Fruit fly (Drosophila melanogaster) whole organism, embryonic: Measurements from ENCODE around the gene CG4661.

ENCODE experiments used
- Atf3 ChIP-seq: fragments of 200-800 bp; sonication (Bioruptor generic); optimal IDR thresholded peaks from 3 replicates; lab custom pipeline; 2016; ENCODE audit warnings: missing biosample characterization, missing genetic modification characterization
- Atf6 ChIP-seq: fragments of 200-800 bp; sonication (Bioruptor generic); IDR thresholded peaks from 2 replicates; pipeline ENCODE4 v1.3.6; 2022; ENCODE audit warnings: missing biosample characterization, missing genetic modification characterization
- Awh ChIP-seq: fragments of 200-800 bp; sonication (Bioruptor generic); IDR thresholded peaks from 2 replicates; pipeline ENCODE4, ENCODE4 v1.3.6; 2022; ENCODE audit warnings: missing biosample characterization, missing genetic modification characterization
- Bgb ChIP-seq: fragments of 200-800 bp; sonication (Bioruptor generic); IDR thresholded peaks from 2 replicates; pipeline ENCODE4 v1.3.6; 2022; ENCODE audit warnings: missing biosample characterization, missing genetic modification characterization; ENCODE audit not compliant: partially characterized antibody
- BtbVII ChIP-seq: fragments of 200-800 bp; sonication (Bioruptor generic); optimal IDR thresholded peaks from 3 replicates; lab custom pipeline; 2017; ENCODE audit warnings: missing biosample characterization, mild to moderate bottlenecking, missing genetic modification characterization
- CG12299 ChIP-seq: fragments of 200-800 bp; sonication (Bioruptor generic); optimal IDR thresholded peaks from 2 replicates; lab custom pipeline; 2018; ENCODE audit warnings: missing biosample characterization, mild to moderate bottlenecking, missing genetic modification characterization
- CG13287 ChIP-seq: fragments of 200-800 bp; sonication (Bioruptor generic); IDR thresholded peaks from 2 replicates; pipeline ENCODE4 v1.3.6; 2022; ENCODE audit warnings: missing biosample characterization, missing genetic modification characterization; ENCODE audit not compliant: partially characterized antibody
- CG13424 ChIP-seq: fragments of 200-800 bp; sonication (Bioruptor generic); optimal IDR thresholded peaks from 2 replicates; lab custom pipeline; 2019; ENCODE audit warnings: missing biosample characterization, mild to moderate bottlenecking, missing genetic modification characterization, moderate library complexity
- CG14050 ChIP-seq: fragments of 200-800 bp; sonication (Bioruptor generic); IDR thresholded peaks from 3 replicates; pipeline ENCODE4 v1.3.6; 2022; ENCODE audit warnings: missing biosample characterization, missing genetic modification characterization
- CG14441 ChIP-seq: fragments of 200-800 bp; sonication (Bioruptor generic); IDR thresholded peaks from 2 replicates; pipeline ENCODE4 v1.3.6; 2022; ENCODE audit warnings: missing biosample characterization, missing genetic modification characterization
- CG15269 ChIP-seq: fragments of 200-800 bp; sonication (Bioruptor generic); optimal IDR thresholded peaks from 2 replicates; lab custom pipeline; 2018; ENCODE audit warnings: missing biosample characterization, mild to moderate bottlenecking, missing genetic modification characterization, moderate library complexity
- CG15479 ChIP-seq: fragments of 200-800 bp; sonication (Bioruptor generic); optimal IDR thresholded peaks from 3 replicates; lab custom pipeline; 2019; ENCODE audit warnings: missing biosample characterization, mild to moderate bottlenecking, missing genetic modification characterization, moderate library complexity
- CG15601 ChIP-seq: fragments of 200-800 bp; sonication (Bioruptor generic); optimal IDR thresholded peaks from 3 replicates; lab custom pipeline; 2019; ENCODE audit warnings: missing biosample characterization, mild to moderate bottlenecking, missing genetic modification characterization, moderate library complexity
- CG18011 ChIP-seq: fragments of 200-800 bp; sonication (Bioruptor generic); optimal IDR thresholded peaks from 2 replicates; lab custom pipeline; 2017; ENCODE audit warnings: missing biosample characterization, missing genetic modification characterization, mild to moderate bottlenecking, moderate library complexity, missing genotype
- CG2199 ChIP-seq: fragments of 200-800 bp; sonication (Bioruptor generic); IDR thresholded peaks from 3 replicates; pipeline ENCODE4 v1.3.6; 2022; ENCODE audit warnings: missing biosample characterization, missing genetic modification characterization
- CG2678 ChIP-seq: fragments of 200-800 bp; sonication (Bioruptor generic); optimal IDR thresholded peaks from 3 replicates; lab custom pipeline; 2019; ENCODE audit warnings: missing biosample characterization, mild to moderate bottlenecking, missing genetic modification characterization, moderate library complexity
- CG34422 ChIP-seq: fragments of 200-800 bp; sonication (Bioruptor generic); IDR thresholded peaks from 3 replicates; pipeline ENCODE4 v1.3.6; 2022; ENCODE audit warnings: missing biosample characterization, missing genetic modification characterization
- CG4328 ChIP-seq: fragments of 200-800 bp; sonication (Bioruptor generic); optimal IDR thresholded peaks from 3 replicates; lab custom pipeline; 2017; ENCODE audit warnings: missing biosample characterization, missing genetic modification reagents, missing genetic modification characterization
- CG4360 ChIP-seq: fragments of 200-800 bp; sonication (Bioruptor generic); IDR thresholded peaks from 2 replicates; pipeline ENCODE4 v1.3.6; 2022; ENCODE audit warnings: missing biosample characterization, missing genetic modification characterization
- CG4854 ChIP-seq: fragments of 200-800 bp; sonication (Bioruptor generic); optimal IDR thresholded peaks from 2 replicates; lab custom pipeline; 2016; ENCODE audit warnings: missing biosample characterization, missing genetic modification characterization, inconsistent platforms
- CG6175 ChIP-seq: fragments of 200-800 bp; sonication (Bioruptor generic); IDR thresholded peaks from 3 replicates; pipeline ENCODE4 v1.3.6; 2022; ENCODE audit warnings: missing biosample characterization, missing genetic modification characterization
- CkIIα-i1 ChIP-seq: fragments of 200-800 bp; sonication (Bioruptor generic); IDR thresholded peaks from 2 replicates; pipeline ENCODE4 v1.3.6; 2022; ENCODE audit warnings: missing biosample characterization, missing genetic modification characterization
- Doc3 ChIP-seq: fragments of 200-800 bp; sonication (Bioruptor generic); IDR thresholded peaks from 3 replicates; pipeline ENCODE4 v1.3.6; 2022; ENCODE audit warnings: missing biosample characterization, missing genetic modification characterization; ENCODE audit not compliant: partially characterized antibody
- Ets97D ChIP-seq: fragments of 200-800 bp; sonication (Bioruptor generic); optimal IDR thresholded peaks from 3 replicates; lab custom pipeline; 2016; ENCODE audit warnings: missing biosample characterization, missing genetic modification characterization
- Fer2 ChIP-seq: fragments of 200-800 bp; sonication (Bioruptor generic); optimal IDR thresholded peaks from 2 replicates; lab custom pipeline; 2018; ENCODE audit warnings: missing biosample characterization, mild to moderate bottlenecking, missing genetic modification characterization, moderate library complexity
- Hey ChIP-seq: fragments of 200-800 bp; sonication (Bioruptor generic); optimal IDR thresholded peaks from 3 replicates; lab custom pipeline; 2018; ENCODE audit warnings: missing biosample characterization, mild to moderate bottlenecking, missing genetic modification characterization
- HmgD ChIP-seq: fragments of 200-800 bp; sonication (Bioruptor generic); optimal IDR thresholded peaks from 3 replicates; lab custom pipeline; 2016; ENCODE audit warnings: missing biosample characterization, missing genetic modification characterization
- Hmr ChIP-seq: fragments of 200-800 bp; sonication (Bioruptor generic); optimal IDR thresholded peaks from 3 replicates; lab custom pipeline; 2017; ENCODE audit warnings: mild to moderate bottlenecking, missing biosample characterization, missing genetic modification reagents, missing genetic modification characterization
- Hr3 ChIP-seq: fragments of 200-800 bp; sonication (Bioruptor generic); optimal IDR thresholded peaks from 3 replicates; lab custom pipeline; 2016; ENCODE audit warnings: missing biosample characterization, missing genetic modification characterization
- Hr39 ChIP-seq: fragments of >200 bp; optimal IDR thresholded peaks from 2 replicates; lab custom pipeline; 2017
- Optix ChIP-seq: fragments of 200-800 bp; sonication (Bioruptor generic); IDR thresholded peaks from 3 replicates; pipeline ENCODE4 v1.3.6; 2022; ENCODE audit warnings: missing biosample characterization, missing genetic modification characterization
- Tbp ChIP-seq: fragments of >200 bp; optimal IDR thresholded peaks from 2 replicates; lab custom pipeline; 2018; ENCODE audit warnings: missing biosample characterization, missing genetic modification characterization
- ac ChIP-seq: fragments of 200-800 bp; sonication (Bioruptor generic); optimal IDR thresholded peaks from 3 replicates; lab custom pipeline; 2017; ENCODE audit warnings: missing biosample characterization, mild to moderate bottlenecking, missing genetic modification characterization
- ash1 ChIP-seq: fragments of 200-800 bp; sonication (Bioruptor generic); optimal IDR thresholded peaks from 2 replicates; lab custom pipeline; 2018; ENCODE audit warnings: missing biosample characterization, mild to moderate bottlenecking, missing genetic modification characterization
- caup ChIP-seq: fragments of 200-800 bp; sonication (Bioruptor generic); optimal IDR thresholded peaks from 3 replicates; lab custom pipeline; 2017; ENCODE audit warnings: missing biosample characterization, mild to moderate bottlenecking, missing genetic modification characterization, moderate library complexity; ENCODE audit not compliant: severe bottlenecking
- crp ChIP-seq, 2 experiments: fragments of 200-800 bp; sonication (Bioruptor generic); optimal IDR thresholded peaks; 2 replicates in 1 of 2; 3 replicates in 1 of 2; lab custom pipeline; 2017; ENCODE audit warnings: missing biosample characterization in 2 of 2, missing genetic modification characterization in 2 of 2, mild to moderate bottlenecking in 1 of 2, moderate library complexity in 1 of 2
- cwo ChIP-seq: fragments of 200-800 bp; sonication (Bioruptor generic); optimal IDR thresholded peaks from 3 replicates; lab custom pipeline; 2017; ENCODE audit warnings: missing biosample characterization, missing genetic modification characterization, mild to moderate bottlenecking, moderate library complexity, missing genetic modification reagents
- dimm ChIP-seq: fragments of 200-800 bp; sonication (Bioruptor generic); IDR thresholded peaks from 2 replicates; pipeline ENCODE4 v1.3.6; 2022; ENCODE audit warnings: missing biosample characterization, missing genetic modification characterization
- ems ChIP-seq: fragments of 200-800 bp; sonication (Bioruptor generic); optimal IDR thresholded peaks from 3 replicates; lab custom pipeline; 2016; ENCODE audit warnings: missing biosample characterization, missing genetic modification characterization
- exex ChIP-seq: fragments of 200-800 bp; sonication (Bioruptor generic); optimal IDR thresholded peaks from 4 replicates; lab custom pipeline; 2018; ENCODE audit warnings: missing biosample characterization, mild to moderate bottlenecking, missing genetic modification characterization, moderate library complexity
- gem ChIP-seq: fragments of 200-800 bp; sonication (Bioruptor generic); optimal IDR thresholded peaks from 2 replicates; lab custom pipeline; 2019; ENCODE audit warnings: missing biosample characterization, mild to moderate bottlenecking, missing genetic modification characterization, moderate library complexity
- kah ChIP-seq: fragments of 200-800 bp; sonication (Bioruptor generic); optimal IDR thresholded peaks from 2 replicates; lab custom pipeline; 2018; ENCODE audit warnings: missing biosample characterization, mild to moderate bottlenecking, missing genetic modification characterization
- luna ChIP-seq: fragments of 200-800 bp; sonication (Bioruptor generic); optimal IDR thresholded peaks from 2 replicates; lab custom pipeline; 2016; ENCODE audit warnings: missing biosample characterization, missing genetic modification characterization
- mld ChIP-seq: fragments of 200-800 bp; sonication (Bioruptor generic); IDR thresholded peaks from 3 replicates; pipeline ENCODE4 v1.3.6; 2022; ENCODE audit warnings: missing biosample characterization, missing genetic modification characterization; ENCODE audit not compliant: partially characterized antibody
- nerfin-2 ChIP-seq: fragments of 200-800 bp; sonication (Bioruptor generic); IDR thresholded peaks from 2 replicates; pipeline ENCODE4 v1.3.6; 2022; ENCODE audit warnings: missing biosample characterization, missing genetic modification characterization; ENCODE audit not compliant: partially characterized antibody
- sens ChIP-seq: fragments of 200-800 bp; sonication (Bioruptor generic); peaks from one replicate; lab custom pipeline; 2016; ENCODE audit warnings: missing biosample characterization, missing genetic modification characterization
- stc ChIP-seq: fragments of 200-800 bp; sonication (Bioruptor generic); IDR thresholded peaks from 2 replicates; pipeline ENCODE4 v1.3.6; 2022; ENCODE audit warnings: missing biosample characterization, missing genetic modification characterization
- stwl ChIP-seq: fragments of 200-800 bp; sonication (Bioruptor generic); optimal IDR thresholded peaks from 3 replicates; lab custom pipeline; 2018; ENCODE audit warnings: missing biosample characterization, mild to moderate bottlenecking, missing genetic modification characterization, moderate library complexity
- tap ChIP-seq: fragments of 200-800 bp; optimal IDR thresholded peaks from 3 replicates; lab custom pipeline; 2019; ENCODE audit warnings: missing biosample characterization, mild to moderate bottlenecking, missing genetic modification characterization, moderate library complexity
- usp ChIP-seq: fragments of >200 bp; optimal IDR thresholded peaks from 2 replicates; lab custom pipeline; 2017; ENCODE audit warnings: missing biosample characterization, missing genetic modification characterization
- vvl ChIP-seq: fragments of 200-800 bp; sonication (Bioruptor generic); IDR thresholded peaks from 2 replicates; pipeline ENCODE4 v1.3.6; 2022; ENCODE audit warnings: missing biosample characterization, missing genetic modification characterization
- zfh1 ChIP-seq: fragments of 200-800 bp; sonication (Bioruptor generic); IDR thresholded peaks from 3 replicates; pipeline ENCODE4 v1.3.6; 2022; ENCODE audit warnings: missing biosample characterization, missing genetic modification characterization

The CG4661 gene

DNA sequence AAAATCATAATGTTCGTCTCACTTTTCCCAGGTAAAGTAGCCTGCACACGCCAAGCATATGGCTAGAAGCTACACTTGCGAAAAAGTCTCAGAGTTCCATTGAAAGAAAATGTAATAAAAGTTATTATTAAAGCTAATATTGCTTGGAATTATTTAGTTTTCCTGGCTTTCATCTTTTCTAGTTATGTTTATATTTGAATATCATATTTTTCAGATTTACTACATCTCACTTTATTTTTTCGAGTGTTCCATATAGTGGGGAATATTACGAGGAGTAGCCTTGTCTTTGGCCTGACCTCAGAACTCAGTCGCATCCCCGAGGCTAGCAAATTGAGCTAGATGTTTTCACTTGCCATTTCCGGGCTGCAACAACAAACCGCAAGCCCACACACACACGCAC is 30.0 kb upstream of the CG4661 start (continued):
- no peak for TF ChIP-seq Ets97D
- TF ChIP-seq ems (GFP tag; lab: Kevin White, UChicago): no peak
- no peak for TF ChIP-seq BtbVII (GFP tag; lab: Kevin White, UChicago)
- TF ChIP-seq vvl (GFP tag; lab: Robert Waterston, UW): no peak
- TF ChIP-seq dimm (GFP tag; lab: Robert Waterston, UW): no peak
- no peak for TF ChIP-seq Optix
- no peak for TF ChIP-seq CG4328 (GFP tag; lab: Kevin White, UChicago)
- no peak for TF ChIP-seq stwl (tag; lab: Kevin White, UChicago)
- peak; percentile 26 for TF ChIP-seq sens (GFP tag; lab: Kevin White, UChicago)
- no peak for TF ChIP-seq CG4854 (GFP tag; lab: Kevin White, UChicago)
- no peak for TF ChIP-seq CG2199 (GFP tag; lab: Robert Waterston, UW)
- no peak for TF ChIP-seq CG13287 (GFP tag; lab: Robert Waterston, UW)
- no peak for TF ChIP-seq nerfin-2 (GFP tag; lab: Robert Waterston, UW)
- no peak for TF ChIP-seq CG34422
- TF ChIP-seq Hey (tag; lab: Kevin White, UChicago): no peak
- TF ChIP-seq Bgb (GFP tag; lab: Robert Waterston, UW): no peak
- TF ChIP-seq kah (GFP tag; lab: Kevin White, UChicago): no peak
- no peak for TF ChIP-seq CG15269 (tag; lab: Kevin White, UChicago)
- no peak for TF ChIP-seq zfh1
- no peak for TF ChIP-seq Hr39 (lab: Kevin White, UChicago)
- no peak for TF ChIP-seq ash1 (GFP tag; lab: Kevin White, UChicago)
- 0 out of 2 replicates have a peak, but pooled peaks have one; percentile 13 for TF ChIP-seq Awh
- no peak for TF ChIP-seq CG13424 (tag; lab: Kevin White, UChicago)
- 0 out of 2 replicates have a peak, but pooled peaks have one; percentile 22 for TF ChIP-seq CG14441 (GFP tag; lab: Robert Waterston, UW)
- TF ChIP-seq CG15479 (GFP tag; lab: Kevin White, UChicago): no peak
- no peak for TF ChIP-seq crp (GFP tag; optimal IDR thresholded peaks at IDR 0.05; lab: Kevin White, UChicago)
- TF ChIP-seq ac (GFP tag; lab: Kevin White, UChicago): no peak
- no peak for TF ChIP-seq usp (GFP tag; lab: Kevin White, UChicago)
- TF ChIP-seq CG15601: no peak
- TF ChIP-seq CG4360 (GFP tag; lab: Robert Waterston, UW): no peak
- no peak for TF ChIP-seq mld (GFP tag; lab: Robert Waterston, UW)
- peak; percentile 26 for TF ChIP-seq gem (tag; lab: Kevin White, UChicago)
- TF ChIP-seq CG14050 (GFP tag; lab: Robert Waterston, UW): no peak
- TF ChIP-seq CG18011 (GFP tag; lab: Kevin White, UChicago): no peak
- TF ChIP-seq exex (tag; lab: Kevin White, UChicago): no peak
- TF ChIP-seq CkIIα-i1 (GFP tag; lab: Robert Waterston, UW): no peak
- TF ChIP-seq Hr3 (GFP tag; lab: Kevin White, UChicago): no peak
- no peak for TF ChIP-seq luna (GFP tag; lab: Kevin White, UChicago)

DNA sequence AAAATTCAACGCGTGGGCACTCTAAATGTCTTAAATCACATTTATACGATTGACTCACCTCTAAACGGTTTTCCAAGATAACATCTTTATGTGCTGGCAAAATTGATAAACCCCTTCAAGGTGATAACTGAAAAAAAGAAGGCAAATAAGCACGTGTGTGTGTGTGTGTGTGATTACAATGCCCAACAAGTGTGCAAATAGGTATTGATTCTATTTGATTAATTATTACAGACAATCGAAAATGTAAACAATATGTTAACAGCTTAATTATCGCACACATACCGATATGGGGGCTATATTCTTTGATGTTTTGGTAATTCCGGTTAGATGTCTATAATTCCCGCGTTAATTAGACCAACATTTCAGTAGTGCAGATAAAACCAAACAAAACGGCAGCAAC is 29.0 kb upstream of the CG4661 start:
- TF ChIP-seq cwo (peak; percentile 4), CG2678 (tag; lab: Kevin White, UChicago) (peak; percentile 27), tap (tag; lab: Kevin White, UChicago) (no peak), stc (GFP tag; lab: Robert Waterston, UW) (no peak), exex (tag; lab: Kevin White, UChicago) (peak; percentile 74), Doc3 (GFP tag; lab: Robert Waterston, UW) (no peak), HmgD (GFP tag; lab: Kevin White, UChicago) (no peak), caup (peak; percentile 40), Fer2 (tag; lab: Kevin White, UChicago) (no peak), Hmr (GFP tag; lab: Kevin White, UChicago) (peak; percentile 24), Tbp (GFP tag; lab: Kevin White, UChicago) (no peak), Atf3 (GFP tag; lab: Kevin White, UChicago) (no peak), CG12299 (no peak), CG6175 (no peak), Atf6 (0 out of 2 replicates have a peak, but pooled peaks have one; percentile 10)
